Worm (Caenorhabditis elegans) whole organism, L1 larva: Measurements from ENCODE around the gene F54F12.2.

Experiments used
- C16A3.4 ChIP-seq: fragments of 150-350 bp; optimal IDR thresholded peaks from 2 replicates; lab custom pipeline; 2014; ENCODE audit warnings: missing biosample characterization, missing genetic modification characterization
- C34B4.2 ChIP-seq: sonication (generic microtip); optimal IDR thresholded peaks from 2 replicates; lab custom pipeline; 2017; ENCODE audit warnings: mild to moderate bottlenecking, missing genetic modification characterization, missing compliant biosample characterization
- Y116A8C.19 ChIP-seq: sonication (generic microtip); optimal IDR thresholded peaks from 2 replicates; lab custom pipeline; 2016; ENCODE audit warnings: missing compliant biosample characterization, missing genetic modification characterization, borderline replicate concordance
- aha-1 ChIP-seq: fragments of 150-350 bp; optimal IDR thresholded peaks from 2 replicates; lab custom pipeline; 2014; ENCODE audit warnings: missing biosample characterization, missing genetic modification characterization
- alr-1 ChIP-seq: fragments of 200-800 bp; sonication (Bioruptor generic); optimal IDR thresholded peaks from 2 replicates; lab custom pipeline; 2018; ENCODE audit warnings: borderline replicate concordance, mild to moderate bottlenecking, missing genetic modification characterization, missing compliant biosample characterization
- ama-1 ChIP-seq: fragments of 150-350 bp; optimal IDR thresholded peaks from 2 replicates; lab custom pipeline; 2014
- ceh-63 ChIP-seq: fragments of 200-800 bp; sonication (Bioruptor generic); optimal IDR thresholded peaks from 2 replicates; lab custom pipeline; 2018; ENCODE audit warnings: mild to moderate bottlenecking, missing genetic modification characterization, missing compliant biosample characterization
- ceh-8 ChIP-seq: fragments of 200-800 bp; sonication (Bioruptor generic); optimal IDR thresholded peaks from 2 replicates; lab custom pipeline; 2018; ENCODE audit warnings: mild to moderate bottlenecking, missing genetic modification characterization, moderate library complexity, missing compliant biosample characterization
- ceh-82 ChIP-seq, 3 experiments: fragments of 150-350 bp in 1 of 3; sonication (generic microtip) in 2 of 3; optimal IDR thresholded peaks; 2 replicates each; lab custom pipeline; 2014 to 2017; ENCODE audit warnings: missing biosample characterization in 3 of 3, missing genetic modification characterization in 3 of 3
- ceh-88 ChIP-seq: fragments of 200-800 bp; sonication (Bioruptor generic); IDR thresholded peaks from 2 replicates; pipeline ENCODE4 v1.3.6; 2022; ENCODE audit warnings: missing genetic modification characterization, missing compliant biosample characterization
- ceh-90 ChIP-seq: sonication (generic microtip); optimal IDR thresholded peaks from 2 replicates; lab custom pipeline; 2016; ENCODE audit warnings: missing genetic modification characterization, missing compliant biosample characterization
- ces-1 ChIP-seq: fragments of 150-350 bp; optimal IDR thresholded peaks from 2 replicates; lab custom pipeline; 2014; ENCODE audit warnings: missing biosample characterization, missing genetic modification reagents, missing genetic modification characterization
- dsc-1 ChIP-seq: sonication (generic microtip); optimal IDR thresholded peaks from 2 replicates; lab custom pipeline; 2016; ENCODE audit warnings: mild to moderate bottlenecking, missing genetic modification characterization, missing compliant biosample characterization
- efl-1 ChIP-seq, 4 experiments: fragments of 150-350 bp; optimal IDR thresholded peaks in 3 of 4; peaks in 1 of 4; 1 replicate in 1 of 4; 2 replicates in 3 of 4; lab custom pipeline; 2014; ENCODE audit warnings: missing biosample characterization in 2 of 4, missing genetic modification characterization in 2 of 4, missing genetic modification reagents in 2 of 4
- efl-3 ChIP-seq: fragments of 200-800 bp; sonication (Bioruptor generic); optimal IDR thresholded peaks from 2 replicates; lab custom pipeline; 2018; ENCODE audit warnings: mild to moderate bottlenecking, missing genetic modification characterization, missing compliant biosample characterization
- egl-13 ChIP-seq: sonication (generic microtip); optimal IDR thresholded peaks from 2 replicates; lab custom pipeline; 2016; ENCODE audit warnings: missing genotype, missing genetic modification reagents, missing genetic modification characterization, missing compliant biosample characterization
- egl-27 ChIP-seq, 2 experiments: fragments of 150-350 bp in 1 of 2; sonication (generic microtip); optimal IDR thresholded peaks; 3 replicates each; lab custom pipeline; 2017 to 2018; ENCODE audit warnings: missing biosample characterization in 2 of 2, missing genetic modification characterization in 2 of 2, missing genetic modification reagents in 2 of 2
- elt-2 ChIP-seq: sonication (generic microtip); optimal IDR thresholded peaks from 2 replicates; lab custom pipeline; 2016; ENCODE audit warnings: missing genetic modification characterization, mild to moderate bottlenecking, inconsistent platforms, missing compliant biosample characterization, missing genetic modification reagents
- elt-3 ChIP-seq, 6 experiments: fragments of 150-350 bp in 1 of 6; sonication (generic microtip); optimal IDR thresholded peaks; 2 replicates each; lab custom pipeline; 2017 to 2018; ENCODE audit warnings: missing biosample characterization in 6 of 6, missing genetic modification characterization in 6 of 6, inconsistent platforms in 1 of 6
- fos-1 ChIP-seq: fragments of 150-350 bp; optimal IDR thresholded peaks from 2 replicates; lab custom pipeline; 2014; ENCODE audit warnings: missing biosample characterization, missing genetic modification characterization
- grh-1 ChIP-seq: fragments of 200-800 bp; sonication (Bioruptor generic); IDR thresholded peaks from 2 replicates; pipeline ENCODE4 v1.3.6; 2022; ENCODE audit warnings: missing genetic modification reagents, missing genetic modification characterization, missing compliant biosample characterization
- hlh-17 ChIP-seq: fragments of 200-800 bp; sonication (Bioruptor generic); optimal IDR thresholded peaks from 2 replicates; lab custom pipeline; 2018; ENCODE audit warnings: missing genetic modification characterization, mild to moderate bottlenecking, missing compliant biosample characterization, moderate library complexity, borderline replicate concordance
- hlh-4 ChIP-seq: sonication (generic microtip); optimal IDR thresholded peaks from 2 replicates; lab custom pipeline; 2016; ENCODE audit warnings: mild to moderate bottlenecking, missing genetic modification characterization, missing compliant biosample characterization
- hpl-2 ChIP-seq: fragments of 150-350 bp; optimal IDR thresholded peaks from 2 replicates; lab custom pipeline; 2014; ENCODE audit warnings: missing biosample characterization, missing genetic modification reagents, missing genetic modification characterization
- jun-1 ChIP-seq: fragments of 150-350 bp; optimal IDR thresholded peaks from 2 replicates; lab custom pipeline; 2014; ENCODE audit warnings: missing biosample characterization, missing genetic modification reagents, missing genetic modification characterization
- lin-13 ChIP-seq: fragments of 150-350 bp; optimal IDR thresholded peaks from 2 replicates; lab custom pipeline; 2014; ENCODE audit warnings: missing biosample characterization, missing genetic modification reagents, missing genetic modification characterization
- lin-39 ChIP-seq: fragments of 150-350 bp; optimal IDR thresholded peaks from 2 replicates; lab custom pipeline; 2014; ENCODE audit warnings: missing biosample characterization, missing genetic modification reagents, missing genetic modification characterization
- lsy-2 ChIP-seq, 2 experiments: fragments of 150-350 bp; optimal IDR thresholded peaks; 2 replicates each; lab custom pipeline; 2014; ENCODE audit warnings: missing biosample characterization in 2 of 2, missing genetic modification characterization in 2 of 2
- mdl-1 ChIP-seq, 2 experiments: fragments of 150-350 bp; optimal IDR thresholded peaks; 2 replicates each; lab custom pipeline; 2014 to 2017; ENCODE audit warnings: missing biosample characterization in 2 of 2, missing genetic modification characterization in 2 of 2, inconsistent platforms in 1 of 2
- mef-2 ChIP-seq: fragments of 150-350 bp; optimal IDR thresholded peaks from 2 replicates; lab custom pipeline; 2014; ENCODE audit warnings: missing biosample characterization, missing genetic modification characterization
- mep-1 ChIP-seq: fragments of 150-350 bp; optimal IDR thresholded peaks from 2 replicates; lab custom pipeline; 2014; ENCODE audit warnings: missing biosample characterization, missing genetic modification characterization
- nhr-11 ChIP-seq: fragments of 150-350 bp; optimal IDR thresholded peaks from 2 replicates; lab custom pipeline; 2014; ENCODE audit warnings: missing biosample characterization, missing genetic modification characterization
- nhr-20 ChIP-seq: sonication (generic microtip); optimal IDR thresholded peaks from 2 replicates; lab custom pipeline; 2016; ENCODE audit warnings: mild to moderate bottlenecking, missing genetic modification characterization, missing compliant biosample characterization
- nhr-28 ChIP-seq: fragments of 150-350 bp; optimal IDR thresholded peaks from 2 replicates; lab custom pipeline; 2014; ENCODE audit warnings: missing biosample characterization, missing genetic modification characterization
- nhr-47 ChIP-seq: sonication (generic microtip); optimal IDR thresholded peaks from 2 replicates; lab custom pipeline; 2016; ENCODE audit warnings: mild to moderate bottlenecking, missing genetic modification characterization, moderate library complexity, missing compliant biosample characterization
- nhr-77 ChIP-seq: fragments of 150-350 bp; optimal IDR thresholded peaks from 2 replicates; lab custom pipeline; 2014; ENCODE audit warnings: missing biosample characterization, missing genetic modification characterization
- pag-3 ChIP-seq: sonication (generic microtip); optimal IDR thresholded peaks from 2 replicates; lab custom pipeline; 2017; ENCODE audit warnings: missing genetic modification characterization, mild to moderate bottlenecking, missing compliant biosample characterization, antibody characterized with exemption, borderline replicate concordance; ENCODE audit not compliant: insufficient read depth
- pqm-1 ChIP-seq: sonication (generic microtip); optimal IDR thresholded peaks from 3 replicates; lab custom pipeline; 2017; ENCODE audit warnings: missing biosample characterization, missing genetic modification characterization
- rnt-1 ChIP-seq: sonication (generic microtip); optimal IDR thresholded peaks from 2 replicates; lab custom pipeline; 2016; ENCODE audit warnings: mild to moderate bottlenecking, missing genetic modification characterization, moderate library complexity, missing compliant biosample characterization
- skn-1 ChIP-seq: fragments of 150-350 bp; optimal IDR thresholded peaks from 2 replicates; lab custom pipeline; 2014; ENCODE audit warnings: missing biosample characterization, missing genetic modification characterization
- snpc-4 ChIP-seq: fragments of 150-350 bp; optimal IDR thresholded peaks from 2 replicates; lab custom pipeline; 2014; ENCODE audit warnings: missing biosample characterization, missing genetic modification characterization
- snu-23 ChIP-seq: sonication (generic microtip); optimal IDR thresholded peaks from 2 replicates; lab custom pipeline; 2016; ENCODE audit warnings: missing genetic modification characterization, missing compliant biosample characterization
- sup-37 ChIP-seq: fragments of 200-800 bp; sonication (Bioruptor generic); optimal IDR thresholded peaks from 2 replicates; lab custom pipeline; 2018; ENCODE audit warnings: mild to moderate bottlenecking, missing genetic modification characterization, missing compliant biosample characterization
- swsn-7 ChIP-seq: sonication (generic microtip); optimal IDR thresholded peaks from 2 replicates; lab custom pipeline; 2016; ENCODE audit warnings: missing genetic modification characterization, missing compliant biosample characterization
- tlp-1 ChIP-seq: fragments of 150-350 bp; optimal IDR thresholded peaks from 2 replicates; lab custom pipeline; 2014; ENCODE audit warnings: missing biosample characterization, missing genetic modification characterization
- unc-130 ChIP-seq: fragments of 150-350 bp; optimal IDR thresholded peaks from 2 replicates; lab custom pipeline; 2017; ENCODE audit warnings: missing biosample characterization, missing genetic modification characterization, inconsistent platforms
- unc-62 ChIP-seq: fragments of 150-350 bp; optimal IDR thresholded peaks from 2 replicates; lab custom pipeline; 2014; ENCODE audit warnings: missing biosample characterization, missing genetic modification reagents, missing genetic modification characterization
- vab-15 ChIP-seq: sonication (generic microtip); optimal IDR thresholded peaks from 2 replicates; lab custom pipeline; 2017; ENCODE audit warnings: missing genotype, mild to moderate bottlenecking, missing genetic modification characterization, missing compliant biosample characterization
- zag-1 ChIP-seq: fragments of 150-350 bp; optimal IDR thresholded peaks from 2 replicates; lab custom pipeline; 2014; ENCODE audit warnings: missing biosample characterization, missing genetic modification characterization
- ztf-11 ChIP-seq, 2 experiments: sonication (generic microtip); optimal IDR thresholded peaks; 2 replicates each; lab custom pipeline; 2016 to 2017; ENCODE audit warnings: missing genetic modification characterization in 2 of 2, missing biosample characterization in 1 of 2, missing compliant biosample characterization in 1 of 2
- ztf-4 ChIP-seq: fragments of 150-350 bp; optimal IDR thresholded peaks from 2 replicates; lab custom pipeline; 2014; ENCODE audit warnings: missing biosample characterization, missing genetic modification characterization

The F54F12.2 gene

ce11 chrIII:13061136-13061535 lies 21.3 kb downstream of the F54F12.2 start (continued):
- TF ChIP-seq hpl-2 (GFP tag; lab: Kevin White, UChicago) (peak; percentile 91), nhr-11 (tag; lab: Kevin White, UChicago) (peak; percentile 95), rnt-1 (peak; percentile 95), ces-1 (GFP tag; lab: Kevin White, UChicago) (peak; percentile 69), mep-1 (tag; lab: Kevin White, UChicago) (peak; percentile 97), swsn-7 (tag; lab: Kevin White, UChicago) (peak; percentile 97), ceh-90 (peak; percentile 42), lin-39 (peak; percentile 94), snu-23 (peak; percentile 98), egl-27 (tag; optimal IDR thresholded peaks at IDR 0.05; lab: Kevin White, UChicago) (peak; percentile 68 to 90), hlh-17 (GFP tag; lab: Kevin White, UChicago) (no peak), ztf-4 (tag; lab: Kevin White, UChicago) (peak; percentile 96), ceh-82 (tag; optimal IDR thresholded peaks at IDR 0.05; lab: Kevin White, UChicago) (peak; percentile 76 to 95 (median 91)), mdl-1 (tag; optimal IDR thresholded peaks at IDR 0.05; lab: Kevin White, UChicago) (peak in 1 of 2 experiments; percentile 97), lin-13 (GFP tag; lab: Kevin White, UChicago) (peak; percentile 94), C34B4.2 (tag; lab: Kevin White, UChicago) (no peak), grh-1 (GFP tag; lab: Robert Waterston, UW) (peak; percentile 90), dsc-1 (tag; lab: Kevin White, UChicago) (peak; percentile 94), ztf-11 (tag; optimal IDR thresholded peaks at IDR 0.05; lab: Kevin White, UChicago) (peak in 1 of 2 experiments; percentile 82), skn-1 (peak; percentile 82), tlp-1 (tag; lab: Kevin White, UChicago) (no peak), jun-1 (peak; percentile 94), ceh-8 (GFP tag; lab: Kevin White, UChicago) (peak; percentile 98), unc-130 (peak; percentile 64), mef-2 (tag; lab: Kevin White, UChicago) (peak; percentile 86), C16A3.4 (tag; lab: Kevin White, UChicago) (peak; percentile 86), snpc-4 (peak; percentile 82), fos-1 (tag; lab: Kevin White, UChicago) (peak; percentile 94), Y116A8C.19 (tag; lab: Kevin White, UChicago) (no peak), lsy-2 (tag; optimal IDR thresholded peaks at IDR 0.05; lab: Kevin White, UChicago) (peak; percentile 95), hlh-4 (tag; lab: Kevin White, UChicago) (no peak), aha-1 (tag; lab: Kevin White, UChicago) (peak; percentile 54), ceh-88 (GFP tag; lab: Robert Waterston, UW) (peak; percentile 67), alr-1 (tag; lab: Kevin White, UChicago) (no peak), pag-3 (tag; lab: Kevin White, UChicago) (no peak), egl-13 (tag; lab: Kevin White, UChicago) (peak; percentile 94), ceh-63 (no peak), ama-1 (lab: Kevin White, UChicago) (peak; percentile 93), zag-1 (tag; lab: Kevin White, UChicago) (peak; percentile 92), vab-15 (no peak), elt-2 (tag; lab: Kevin White, UChicago) (peak; percentile 79), nhr-47 (tag; lab: Kevin White, UChicago) (peak; percentile 98), nhr-20 (tag; lab: Kevin White, UChicago) (peak; percentile 98), elt-3 (tag; optimal IDR thresholded peaks at IDR 0.05; lab: Kevin White, UChicago) (peak in 2 of 6 experiments; percentile 71 to 83), nhr-77 (peak; percentile 92), efl-1 (optimal IDR thresholded peaks at IDR 0.05; lab: Kevin White, UChicago) (peak; percentile 90 to 96), efl-1 (GFP tag; optimal IDR thresholded peaks at IDR 0.05 in 1 of 2; lab: Kevin White, UChicago) (peak; percentile 68 to 97), efl-3 (GFP tag; lab: Kevin White, UChicago) (no peak), nhr-28 (tag; lab: Kevin White, UChicago) (no peak), pqm-1 (no peak), unc-62 (GFP tag; lab: Kevin White, UChicago) (peak; percentile 10), sup-37 (peak; percentile 74)
- TF ChIP-seq, all 84 proteins: peak for 67
